Worm (Caenorhabditis elegans): Measurements from ENCODE around the gene Y73F8A.20.

ce11 chrIV:15361884-15362283 lies 16.4 kb upstream of the Y73F8A.20 start:
- TF ChIP-seq him-1 (tag; optimal IDR thresholded peaks at IDR 0.05): no peak
- TF ChIP-seq W03F9.2 (tag; optimal IDR thresholded peaks at IDR 0.05): no peak
- no peak for TF ChIP-seq dao-5 (tag; optimal IDR thresholded peaks at IDR 0.05)

Measured in whole organism, L4/young adult.